Worm (Caenorhabditis elegans) whole organism, dauer: ENCODE results near the gene K05B2.4.

Experiments used
- unc-62 ChIP-seq: sonication (generic microtip); optimal IDR thresholded peaks from 2 replicates; lab custom pipeline; 2017; ENCODE audit warnings: missing biosample characterization, missing genetic modification reagents, missing genetic modification characterization

The K05B2.4 gene

DNA sequence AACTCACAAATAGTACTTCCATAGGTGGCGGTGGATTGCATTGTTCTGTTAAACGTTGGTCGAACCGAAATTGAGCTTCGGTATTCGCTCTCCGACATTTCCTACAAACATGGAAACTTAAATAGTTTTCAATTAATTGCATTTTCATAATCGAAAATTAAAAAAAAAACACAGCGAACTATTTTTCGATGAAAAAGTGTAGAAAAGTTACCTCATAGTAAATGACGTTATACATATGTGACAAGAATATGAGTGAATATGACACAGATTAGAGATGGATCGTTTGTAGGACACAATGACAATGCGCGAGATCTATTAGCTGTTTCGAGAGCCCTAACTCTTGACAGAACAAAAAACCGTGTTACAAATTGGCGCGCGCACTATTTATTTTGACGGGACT lies 4.9 kb downstream of the K05B2.4 start, which contains the start of gene ifa-4:
Gene ifa-4, minus strand, starts transcription at position 101 of the 400 bp plus-strand sequence.
- TF ChIP-seq unc-62 (GFP tag; lab: Kevin White, UChicago): no peak

- no peak for TF ChIP-seq unc-62 (GFP tag; lab: Kevin White, UChicago)
Measured at ce11 chrX:4914464-4914863, 6.3 kb downstream of the K05B2.4 start.

ce11 chrX:4911287-4911876 lies 9.4 kb downstream of the K05B2.4 start:
- TF ChIP-seq unc-62 (GFP tag; lab: Kevin White, UChicago): no peak

DNA sequence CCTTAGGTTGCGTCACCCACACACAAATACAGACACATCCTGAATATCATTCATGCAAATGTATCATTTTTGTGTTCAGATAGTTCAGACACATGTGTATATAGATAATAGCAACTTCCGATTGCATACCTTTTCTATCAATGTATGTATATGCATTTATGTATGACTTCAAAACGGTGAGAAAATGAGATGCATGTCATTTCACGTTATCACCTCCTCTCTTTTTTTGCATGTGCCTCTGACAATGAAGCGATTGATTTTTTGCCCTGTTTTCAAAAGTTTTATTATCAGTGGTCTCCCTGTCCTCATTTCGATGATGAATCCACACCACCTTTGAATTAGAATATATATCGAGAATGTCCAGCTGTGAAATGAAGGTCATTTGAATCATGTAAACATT lies 15.0 kb downstream of the K05B2.4 start, which contains the start of gene K05B2.2:
Gene K05B2.2, plus strand, starts transcription at position 278 of the 400 bp plus-strand sequence.
- no peak for TF ChIP-seq unc-62 (GFP tag; lab: Kevin White, UChicago)

DNA sequence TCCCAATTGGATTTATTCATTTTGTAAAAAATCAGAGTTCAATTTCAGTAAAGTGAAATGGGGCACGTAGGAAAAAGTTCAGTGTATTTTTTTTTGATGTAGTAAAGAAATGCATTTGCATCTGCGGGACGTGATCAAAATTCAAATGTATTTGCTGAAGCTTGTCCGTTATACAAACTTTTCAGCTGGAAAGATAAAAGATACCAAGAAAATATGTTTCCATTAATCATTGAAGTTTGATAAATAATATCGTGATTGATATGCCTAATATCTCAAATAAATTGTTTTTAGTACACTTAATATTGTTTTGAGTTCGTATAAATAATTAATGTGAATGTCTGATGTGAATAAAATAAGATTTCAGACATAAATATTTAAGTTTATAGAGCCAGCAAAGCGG lies 18.4 kb downstream of the K05B2.4 start:
- no peak for TF ChIP-seq unc-62 (GFP tag; lab: Kevin White, UChicago)

ce11 chrX:4901974-4902373 lies 18.8 kb downstream of the K05B2.4 start:
- no peak for TF ChIP-seq unc-62 (GFP tag; lab: Kevin White, UChicago)

DNA sequence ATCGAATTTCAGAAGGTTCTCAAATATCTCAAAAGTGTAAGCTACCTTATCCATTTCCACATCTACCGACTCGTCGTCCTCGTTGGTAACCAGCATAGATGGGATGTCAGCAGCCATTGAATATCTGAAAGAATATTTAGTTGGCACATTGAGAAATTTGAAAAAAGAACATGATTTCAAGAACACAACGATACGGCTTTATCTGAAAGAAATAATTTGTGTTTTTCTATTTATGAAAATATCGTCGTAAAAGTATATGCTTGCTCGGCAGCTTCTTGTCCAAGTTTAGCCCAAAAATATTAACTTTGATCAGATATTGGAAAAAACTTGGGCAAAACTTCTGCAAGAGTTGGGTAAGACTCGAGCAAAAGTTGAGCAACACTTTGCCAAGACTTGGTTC lies 20.1 kb downstream of the K05B2.4 start, which contains the start of gene T07F12.4:
Gene T07F12.4, minus strand, starts transcription at position 130 of the 400 bp plus-strand sequence.
- TF ChIP-seq unc-62 (GFP tag; lab: Kevin White, UChicago): no peak

DNA sequence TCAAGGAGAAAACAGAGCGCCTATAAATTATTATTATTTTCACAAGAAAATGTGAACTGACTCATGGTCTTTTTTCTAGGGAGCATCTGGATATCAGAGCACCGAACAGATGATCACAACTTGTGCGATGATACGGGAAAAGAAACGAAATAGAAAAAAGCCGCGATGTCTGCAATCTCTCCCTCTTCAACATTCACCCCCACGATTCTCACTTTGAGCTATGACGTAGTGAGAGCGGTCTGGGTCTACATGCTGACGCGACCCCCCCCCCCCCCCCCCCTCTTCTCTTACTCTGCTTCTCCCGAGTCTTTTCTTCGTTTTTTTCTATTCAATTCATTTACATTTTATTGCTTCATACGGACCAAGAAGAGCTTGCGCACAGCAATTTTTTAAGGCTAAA lies 21.2 kb downstream of the K05B2.4 start:
- no peak for TF ChIP-seq unc-62 (GFP tag; lab: Kevin White, UChicago)

ce11 chrX:4895223-4895622 lies 25.6 kb downstream of the K05B2.4 start:
- no peak for TF ChIP-seq unc-62 (GFP tag; lab: Kevin White, UChicago)

- TF ChIP-seq unc-62 (GFP tag; lab: Kevin White, UChicago): no peak
Measured at ce11 chrX:4893623-4894105, 27.1 kb downstream of the K05B2.4 start, which contains the start of gene T07F12.1. TSS of gene T07F12.1 (plus strand) at chrX:4894055.

ce11 chrX:4890159-4890558 lies 30.6 kb downstream of the K05B2.4 start, which contains the start of gene T07F12.2:
TSS of gene T07F12.2 (plus strand) at chrX:4890245.
- no peak for TF ChIP-seq unc-62 (GFP tag; lab: Kevin White, UChicago)

DNA sequence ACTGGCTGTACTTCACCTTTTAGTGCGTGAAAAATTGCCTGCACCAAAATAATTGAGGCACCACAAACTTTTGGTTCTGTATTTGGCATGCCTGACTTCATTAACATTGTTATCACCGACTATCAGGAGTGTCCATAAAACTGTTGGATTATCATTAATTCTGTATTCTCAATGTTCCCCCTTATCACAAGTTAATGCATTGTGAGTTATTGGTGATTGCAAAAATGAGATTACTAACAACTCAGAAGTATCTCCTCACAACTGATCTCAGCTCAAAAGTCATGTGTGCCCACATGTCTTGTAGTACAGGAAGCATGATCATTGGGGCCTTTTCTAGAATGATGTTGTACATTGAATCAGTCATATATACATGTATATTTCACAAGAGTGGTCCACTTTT lies 35.1 kb downstream of the K05B2.4 start, which contains the start of gene arrd-23:
Gene arrd-23, plus strand, starts transcription at position 301 of the 400 bp plus-strand sequence.
- no peak for TF ChIP-seq unc-62 (GFP tag; lab: Kevin White, UChicago)

ce11 chrX:4881310-4881709 lies 39.5 kb downstream of the K05B2.4 start:
- no peak for TF ChIP-seq unc-62 (GFP tag; lab: Kevin White, UChicago)

- TF ChIP-seq unc-62 (GFP tag; lab: Kevin White, UChicago): no peak
Measured at ce11 chrX:4879998-4880397, 40.8 kb downstream of the K05B2.4 start.

DNA sequence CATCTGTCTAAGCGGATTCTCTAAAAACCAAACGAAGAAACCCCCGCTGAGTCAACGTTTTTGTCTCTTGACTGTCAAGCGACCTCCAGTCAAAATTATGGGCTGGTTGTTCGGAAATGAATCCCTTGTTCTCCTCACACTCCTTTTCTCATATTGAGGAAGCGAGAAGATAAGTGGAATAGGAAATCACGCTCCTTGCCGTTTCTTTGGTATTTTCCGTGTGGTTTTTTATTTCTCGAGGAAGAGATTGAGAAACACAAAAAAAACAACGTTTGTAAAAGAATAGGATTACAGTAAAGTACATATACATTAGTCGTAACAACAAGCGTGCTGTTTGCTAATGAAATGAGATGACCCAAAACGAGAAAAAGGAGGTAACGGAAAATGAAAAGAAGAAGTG lies 43.9 kb downstream of the K05B2.4 start, which contains the start of gene tsp-14:
Gene tsp-14, minus strand, starts transcription at position 62 of the 400 bp plus-strand sequence.
- TF ChIP-seq unc-62 (GFP tag; lab: Kevin White, UChicago): no peak

- TF ChIP-seq unc-62 (GFP tag; lab: Kevin White, UChicago): no peak
Measured at ce11 chrX:4875296-4875695, 45.5 kb downstream of the K05B2.4 start.

DNA sequence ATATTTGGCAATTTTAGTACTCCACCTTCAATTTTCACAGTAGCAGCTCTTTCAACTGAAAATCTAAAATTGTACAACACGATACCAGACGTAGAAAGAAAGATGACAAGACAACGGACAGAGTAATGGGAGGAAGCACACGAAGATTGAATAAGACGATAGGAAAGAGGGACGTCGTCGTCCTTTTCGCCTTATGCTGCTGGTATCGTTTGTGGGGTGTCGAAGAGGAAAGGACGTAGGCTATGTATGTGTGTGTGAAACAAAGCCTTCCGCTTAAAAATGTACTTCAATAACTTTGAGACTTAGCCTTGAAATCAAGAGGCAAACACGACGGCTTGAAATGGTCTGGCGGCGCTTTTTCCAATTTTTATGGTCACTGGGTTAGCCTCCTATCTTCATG lies 48.0 kb downstream of the K05B2.4 start:
- no peak for TF ChIP-seq unc-62 (GFP tag; lab: Kevin White, UChicago)
